Fruit fly (Drosophila melanogaster) whole organism, embryonic: ENCODE results near the gene Rbm13.
A peak's percentile ranks its signal among the peaks of the same experiment; 100 is the strongest.

ENCODE experiments used
- CG11723 ChIP-seq: fragments of 200-800 bp; sonication (Bioruptor generic); optimal IDR thresholded peaks from 2 replicates; lab custom pipeline; 2017; ENCODE audit warnings: missing biosample characterization, mild to moderate bottlenecking, missing genetic modification characterization
- CG12219 ChIP-seq: fragments of 200-800 bp; sonication (Bioruptor generic); optimal IDR thresholded peaks from 3 replicates; lab custom pipeline; 2018; ENCODE audit warnings: missing biosample characterization, mild to moderate bottlenecking, missing genetic modification characterization
- CG12299 ChIP-seq: fragments of 200-800 bp; sonication (Bioruptor generic); optimal IDR thresholded peaks from 2 replicates; lab custom pipeline; 2018; ENCODE audit warnings: missing biosample characterization, mild to moderate bottlenecking, missing genetic modification characterization
- CG14441 ChIP-seq: fragments of 200-800 bp; sonication (Bioruptor generic); IDR thresholded peaks from 2 replicates; pipeline ENCODE4 v1.3.6; 2022; ENCODE audit warnings: missing biosample characterization, missing genetic modification characterization
- CG14860 ChIP-seq: fragments of 200-800 bp; sonication (Bioruptor generic); IDR thresholded peaks from 3 replicates; pipeline ENCODE4 v1.3.6; 2022; ENCODE audit warnings: missing biosample characterization, missing genetic modification characterization; ENCODE audit not compliant: partially characterized antibody
- CG14965 ChIP-seq: fragments of 200-800 bp; sonication (Bioruptor generic); optimal IDR thresholded peaks from 2 replicates; lab custom pipeline; 2016; ENCODE audit warnings: missing biosample characterization, missing genetic modification characterization, borderline replicate concordance
- CG1602 ChIP-seq: fragments of 200-800 bp; sonication (Bioruptor generic); optimal IDR thresholded peaks from 3 replicates; lab custom pipeline; 2016; ENCODE audit warnings: missing biosample characterization, missing genetic modification characterization
- CG1603 ChIP-seq: fragments of 200-800 bp; sonication (Bioruptor generic); optimal IDR thresholded peaks from 2 replicates; lab custom pipeline; 2019; ENCODE audit warnings: missing biosample characterization, mild to moderate bottlenecking, missing genetic modification characterization, moderate library complexity
- CG1647 ChIP-seq: fragments of 200-800 bp; sonication (Bioruptor generic); optimal IDR thresholded peaks from 3 replicates; lab custom pipeline; 2016; ENCODE audit warnings: missing biosample characterization, missing genetic modification characterization
- CG17359 ChIP-seq: fragments of 200-800 bp; sonication (Bioruptor generic); optimal IDR thresholded peaks from 3 replicates; lab custom pipeline; 2018; ENCODE audit warnings: missing biosample characterization, mild to moderate bottlenecking, missing genetic modification characterization, moderate library complexity
- CG17361 ChIP-seq: fragments of 200-800 bp; sonication (Bioruptor generic); IDR thresholded peaks from 3 replicates; pipeline ENCODE4 v1.3.6; 2022; ENCODE audit warnings: missing biosample characterization, missing genetic modification characterization
- CG17385 ChIP-seq: fragments of 200-800 bp; sonication (Bioruptor generic); optimal IDR thresholded peaks from 3 replicates; lab custom pipeline; 2018; ENCODE audit warnings: missing biosample characterization, mild to moderate bottlenecking, missing genetic modification characterization
- CG2712 ChIP-seq: fragments of 200-800 bp; optimal IDR thresholded peaks from 3 replicates; lab custom pipeline; 2019; ENCODE audit warnings: missing biosample characterization, mild to moderate bottlenecking, missing genetic modification characterization, moderate library complexity
- CG31365 ChIP-seq: fragments of 200-800 bp; sonication (Bioruptor generic); optimal IDR thresholded peaks from 2 replicates; lab custom pipeline; 2018; ENCODE audit warnings: missing biosample characterization, mild to moderate bottlenecking, missing genetic modification characterization
- CG31388 ChIP-seq: fragments of 200-800 bp; sonication (Bioruptor generic); optimal IDR thresholded peaks from 2 replicates; lab custom pipeline; 2016; ENCODE audit warnings: missing biosample characterization, missing genetic modification characterization
- CG4360 ChIP-seq: fragments of 200-800 bp; sonication (Bioruptor generic); IDR thresholded peaks from 2 replicates; pipeline ENCODE4 v1.3.6; 2022; ENCODE audit warnings: missing biosample characterization, missing genetic modification characterization
- CG4820 ChIP-seq: fragments of 200-800 bp; sonication (Bioruptor generic); optimal IDR thresholded peaks from 3 replicates; lab custom pipeline; 2016; ENCODE audit warnings: missing biosample characterization, missing genetic modification characterization
- CG7786 ChIP-seq: fragments of 200-800 bp; sonication (Bioruptor generic); optimal IDR thresholded peaks from 2 replicates; lab custom pipeline; 2016; ENCODE audit warnings: missing biosample characterization, missing genetic modification characterization
- Camta ChIP-seq: fragments of 200-800 bp; sonication (Bioruptor generic); optimal IDR thresholded peaks from 2 replicates; lab custom pipeline; 2016; ENCODE audit warnings: missing biosample characterization, missing genetic modification characterization
- Chrac-16 ChIP-seq: fragments of 200-800 bp; sonication (Bioruptor generic); optimal IDR thresholded peaks from 3 replicates; lab custom pipeline; 2016; ENCODE audit warnings: missing biosample characterization, missing genetic modification characterization
- CkIIα-i1 ChIP-seq: fragments of 200-800 bp; sonication (Bioruptor generic); IDR thresholded peaks from 2 replicates; pipeline ENCODE4 v1.3.6; 2022; ENCODE audit warnings: missing biosample characterization, missing genetic modification characterization
- Dp ChIP-seq: fragments of 200-800 bp; sonication (Bioruptor generic); optimal IDR thresholded peaks from 2 replicates; lab custom pipeline; 2018; ENCODE audit warnings: missing biosample characterization, mild to moderate bottlenecking, missing genetic modification characterization, moderate library complexity
- Hr78 ChIP-seq, 2 experiments: fragments of 200-800 bp in 1 of 2; fragments of >200 bp in 1 of 2; sonication (Bioruptor generic) in 1 of 2; optimal IDR thresholded peaks; 2 replicates each; lab custom pipeline; 2017 to 2019; ENCODE audit warnings: missing biosample characterization in 2 of 2, missing genetic modification characterization in 2 of 2, mild to moderate bottlenecking in 1 of 2, moderate library complexity in 1 of 2
- Med ChIP-seq: fragments of 200-800 bp; sonication (Bioruptor generic); peaks from one replicate; lab custom pipeline; 2016; ENCODE audit warnings: missing biosample characterization, missing genetic modification characterization, mild to moderate bottlenecking, inconsistent platforms, moderate library complexity
- NC2β ChIP-seq: fragments of 200-800 bp; sonication (Bioruptor generic); optimal IDR thresholded peaks from 2 replicates; lab custom pipeline; 2016; ENCODE audit warnings: missing biosample characterization, missing genetic modification characterization
- PHDP ChIP-seq: fragments of 200-800 bp; sonication (Bioruptor generic); optimal IDR thresholded peaks from 3 replicates; lab custom pipeline; 2018; ENCODE audit warnings: missing biosample characterization, mild to moderate bottlenecking, missing genetic modification characterization, moderate library complexity
- Sox102F ChIP-seq: fragments of 200-800 bp; sonication (Bioruptor generic); optimal IDR thresholded peaks from 2 replicates; lab custom pipeline; 2018; ENCODE audit warnings: missing biosample characterization, mild to moderate bottlenecking, missing genetic modification characterization, moderate library complexity
- ab ChIP-seq: fragments of 200-800 bp; sonication (Bioruptor generic); optimal IDR thresholded peaks from 2 replicates; lab custom pipeline; 2016; ENCODE audit warnings: missing biosample characterization, missing genetic modification characterization
- al ChIP-seq: fragments of 200-800 bp; sonication (Bioruptor generic); IDR thresholded peaks from 2 replicates; pipeline ENCODE4 v1.3.6; 2022; ENCODE audit warnings: missing biosample characterization, missing genetic modification characterization
- disco-r ChIP-seq: fragments of 200-800 bp; sonication (Bioruptor generic); optimal IDR thresholded peaks from 2 replicates; lab custom pipeline; 2016; ENCODE audit warnings: missing biosample characterization, missing genetic modification characterization
- fd96Cb ChIP-seq: fragments of 200-800 bp; sonication (Bioruptor generic); optimal IDR thresholded peaks from 2 replicates; lab custom pipeline; 2018; ENCODE audit warnings: missing biosample characterization, mild to moderate bottlenecking, missing genetic modification characterization, moderate library complexity
- gem ChIP-seq: fragments of 200-800 bp; sonication (Bioruptor generic); optimal IDR thresholded peaks from 2 replicates; lab custom pipeline; 2019; ENCODE audit warnings: missing biosample characterization, mild to moderate bottlenecking, missing genetic modification characterization, moderate library complexity
- gfzf ChIP-seq: fragments of 200-800 bp; sonication (Bioruptor generic); optimal IDR thresholded peaks from 2 replicates; lab custom pipeline; 2016; ENCODE audit warnings: missing biosample characterization, mild to moderate bottlenecking, missing genetic modification characterization, moderate library complexity
- mld ChIP-seq: fragments of 200-800 bp; sonication (Bioruptor generic); IDR thresholded peaks from 3 replicates; pipeline ENCODE4 v1.3.6; 2022; ENCODE audit warnings: missing biosample characterization, missing genetic modification characterization; ENCODE audit not compliant: partially characterized antibody
- nmo ChIP-seq: fragments of 200-800 bp; sonication (Bioruptor generic); optimal IDR thresholded peaks from 2 replicates; lab custom pipeline; 2018; ENCODE audit warnings: missing biosample characterization, mild to moderate bottlenecking, missing genetic modification characterization, moderate library complexity
- oc ChIP-seq: fragments of 200-800 bp; sonication (Bioruptor generic); optimal IDR thresholded peaks from 2 replicates; lab custom pipeline; 2018; ENCODE audit warnings: missing biosample characterization, mild to moderate bottlenecking, missing genetic modification characterization, moderate library complexity
- otp ChIP-seq: fragments of 200-800 bp; sonication (Bioruptor generic); IDR thresholded peaks from 3 replicates; pipeline ENCODE4, ENCODE4 v1.3.6; 2022; ENCODE audit warnings: missing biosample characterization, missing genetic modification characterization
- prd ChIP-seq, 3 experiments: fragments of >200 bp in 2 of 3; fragments of 200-800 bp in 1 of 3; sonication (Bioruptor generic) in 1 of 3; optimal IDR thresholded peaks in 2 of 3; IDR thresholded peaks in 1 of 3; 2 replicates in 2 of 3; 3 replicates in 1 of 3; pipeline versions ENCODE4 v1.3.6 to Lab custom; 2017 to 2022; ENCODE audit warnings: missing biosample characterization in 1 of 3, missing genetic modification characterization in 1 of 3
- ranshi ChIP-seq: fragments of 200-800 bp; sonication (Bioruptor generic); IDR thresholded peaks from 2 replicates; pipeline ENCODE4 v1.3.6; 2022; ENCODE audit warnings: missing biosample characterization, missing genetic modification characterization
- rib ChIP-seq: fragments of 200-800 bp; sonication (Bioruptor generic); IDR thresholded peaks from 2 replicates; pipeline ENCODE4 v1.3.6; 2022; ENCODE audit warnings: missing biosample characterization, missing genetic modification characterization
- sima ChIP-seq: fragments of 200-800 bp; sonication (Bioruptor generic); optimal IDR thresholded peaks from 2 replicates; lab custom pipeline; 2016; ENCODE audit warnings: missing biosample characterization, missing genetic modification characterization
- sisA ChIP-seq: fragments of 200-800 bp; sonication (Bioruptor generic); IDR thresholded peaks from 2 replicates; pipeline ENCODE4 v1.3.6; 2022; ENCODE audit warnings: missing biosample characterization, missing genetic modification characterization
- slbo ChIP-seq: fragments of 200-800 bp; sonication (Bioruptor generic); IDR thresholded peaks from 2 replicates; pipeline ENCODE4 v1.3.6; 2022; ENCODE audit warnings: missing biosample characterization, missing genetic modification characterization
- slou ChIP-seq: fragments of 200-800 bp; sonication (Bioruptor generic); optimal IDR thresholded peaks from 3 replicates; lab custom pipeline; 2016; ENCODE audit warnings: missing biosample characterization, missing genetic modification characterization
- tll ChIP-seq, 2 experiments: fragments of 200-800 bp in 1 of 2; fragments of >200 bp in 1 of 2; sonication (Bioruptor generic) in 1 of 2; optimal IDR thresholded peaks; 2 replicates each; lab custom pipeline; 2017 to 2019; ENCODE audit warnings: missing biosample characterization in 2 of 2, missing genetic modification characterization in 2 of 2, mild to moderate bottlenecking in 1 of 2, moderate library complexity in 1 of 2
- trh ChIP-seq: fragments of 200-800 bp; sonication (Bioruptor generic); optimal IDR thresholded peaks from 2 replicates; lab custom pipeline; 2016; ENCODE audit warnings: missing biosample characterization, missing genetic modification characterization
- ttk ChIP-seq: fragments of 200-800 bp; sonication (Bioruptor generic); IDR thresholded peaks from 2 replicates; pipeline ENCODE4 v2.1.2; 2022; ENCODE audit warnings: missing biosample characterization, missing genetic modification characterization
- twi ChIP-seq: fragments of 200-800 bp; optimal IDR thresholded peaks from 2 replicates; lab custom pipeline; 2019; ENCODE audit warnings: missing biosample characterization, mild to moderate bottlenecking, missing genetic modification characterization, moderate library complexity
- z ChIP-seq: fragments of 200-800 bp; sonication (Bioruptor generic); IDR thresholded peaks from 3 replicates; pipeline ENCODE4 v1.3.6; 2022; ENCODE audit warnings: missing biosample characterization, missing genetic modification characterization

Gene Rbm13

dm6 chrX:8878967-8879554 lies 22.4 kb upstream of the Rbm13 start (continued):
- TF ChIP-seq CG14965 (GFP tag; lab: Kevin White, UChicago) (no peak), Med (GFP tag; lab: Kevin White, UChicago) (peak; percentile 87), disco-r (GFP tag; lab: Kevin White, UChicago) (no peak), NC2β (GFP tag; lab: Kevin White, UChicago) (no peak), CG14441 (GFP tag; lab: Robert Waterston, UW) (peak; percentile 85), CG31365 (tag; lab: Kevin White, UChicago) (peak; percentile 35), Dp (no peak), sisA (GFP tag; lab: Robert Waterston, UW) (peak; percentile 85), mld (no peak), CG17385 (GFP tag; lab: Kevin White, UChicago) (peak; percentile 82), CG1602 (peak; percentile 69), Chrac-16 (GFP tag; lab: Kevin White, UChicago) (peak; percentile 65), CG31388 (GFP tag; lab: Kevin White, UChicago) (no peak), rib (GFP tag; lab: Robert Waterston, UW) (peak; percentile 77), slou (GFP tag; lab: Kevin White, UChicago) (no peak), nmo (GFP tag; lab: Kevin White, UChicago) (peak; percentile 88), CG4360 (GFP tag; lab: Robert Waterston, UW) (peak; percentile 64), CG1647 (GFP tag; lab: Kevin White, UChicago) (peak; percentile 7), CG1603 (tag; lab: Kevin White, UChicago) (peak; percentile 32), al (GFP tag; lab: Robert Waterston, UW) (peak; percentile 82), sima (GFP tag; lab: Kevin White, UChicago) (no peak), ttk (peak; percentile 81), CG11723 (GFP tag; lab: Kevin White, UChicago) (peak; percentile 56), CG7786 (no peak), z (GFP tag; lab: Robert Waterston, UW) (0 out of 3 replicates have a peak, but pooled peaks have one; percentile 16), CG17361 (GFP tag; lab: Robert Waterston, UW) (peak; percentile 86), prd (optimal IDR thresholded peaks at IDR 0.05; lab: Kevin White, UChicago) (no peak), prd (GFP tag; IDR thresholded peaks at IDR 0.05; lab: Robert Waterston, UW) (peak; percentile 92), tll (GFP tag; optimal IDR thresholded peaks at IDR 0.05; lab: Kevin White, UChicago) (no peak), PHDP (tag; lab: Kevin White, UChicago) (peak; percentile 88), CG4820 (GFP tag; lab: Kevin White, UChicago) (peak; percentile 72), slbo (GFP tag; lab: Robert Waterston, UW) (peak; percentile 91), CG12299 (peak; percentile 67), gem (peak; percentile 89), trh (GFP tag; lab: Kevin White, UChicago) (no peak), Camta (GFP tag; lab: Kevin White, UChicago) (no peak), ab (GFP tag; lab: Kevin White, UChicago) (no peak), ranshi (GFP tag; lab: Robert Waterston, UW) (peak; percentile 90), oc (tag; lab: Kevin White, UChicago) (peak; percentile 83), CG14860 (no peak), CG12219 (GFP tag; lab: Kevin White, UChicago) (peak; percentile 75), Sox102F (peak; percentile 85), twi (peak; percentile 56), CkIIα-i1 (peak; percentile 4; the same call in 1 of the 2 replicates), otp (GFP tag; lab: Robert Waterston, UW) (peak; percentile 90), CG17359 (tag; lab: Kevin White, UChicago) (peak; percentile 87), CG2712 (peak; percentile 88), fd96Cb (peak; percentile 83), gfzf (GFP tag; lab: Kevin White, UChicago) (no peak), Hr78 (GFP tag; optimal IDR thresholded peaks at IDR 0.05; lab: Kevin White, UChicago) (peak in 1 of 2 experiments; percentile 67)
